Fruit fly (Drosophila melanogaster) whole organism, adult: ENCODE data around the gene CG18095.

Experiments
- CG14711 ChIP-seq: fragments of 200-800 bp; sonication (Bioruptor generic); optimal IDR thresholded peaks from 2 replicates; lab custom pipeline; 2018; ENCODE audit warnings: missing biosample characterization, mild to moderate bottlenecking, missing genetic modification characterization, moderate library complexity
- CG7101 ChIP-seq: fragments of 200-800 bp; sonication (Bioruptor generic); optimal IDR thresholded peaks from 2 replicates; lab custom pipeline; 2018; ENCODE audit warnings: missing biosample characterization, mild to moderate bottlenecking, missing genetic modification characterization, moderate library complexity
- Hr96 ChIP-seq: fragments of 200-800 bp; sonication (Bioruptor generic); optimal IDR thresholded peaks from 2 replicates; lab custom pipeline; 2016; ENCODE audit warnings: missing biosample characterization, missing genetic modification characterization
- kay ChIP-seq: fragments of 200-800 bp; sonication (Bioruptor generic); peaks from one replicate; lab custom pipeline; 2016; ENCODE audit warnings: missing biosample characterization, missing genetic modification characterization, borderline replicate concordance
- toe ChIP-seq: fragments of 200-800 bp; sonication (Bioruptor generic); optimal IDR thresholded peaks from 2 replicates; lab custom pipeline; 2016; ENCODE audit warnings: missing biosample characterization, missing genetic modification characterization

DNA sequence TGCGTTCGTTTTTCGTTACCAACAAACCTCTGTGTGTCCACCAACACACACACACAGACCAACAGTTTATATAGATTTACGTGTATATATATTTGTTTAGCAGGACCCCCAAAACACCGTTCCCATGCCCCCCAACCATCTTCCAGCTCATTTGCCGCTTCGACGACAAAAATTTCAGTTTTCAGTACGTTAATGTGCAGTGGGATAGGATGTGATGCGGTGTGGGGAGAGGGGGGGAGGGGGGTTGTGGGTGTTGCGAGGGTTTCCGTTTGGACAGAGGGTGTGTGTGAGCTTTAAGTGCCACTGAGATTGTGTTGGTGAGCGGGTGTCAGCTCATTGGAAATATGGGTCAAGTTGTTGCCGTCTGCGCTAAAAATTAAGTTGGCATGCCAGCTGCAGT is 23.6 kb upstream of the CG18095 start:
- TF ChIP-seq kay: no peak
- TF ChIP-seq CG7101 (tag; lab: Kevin White, UChicago): no peak
- TF ChIP-seq CG14711 (tag; lab: Kevin White, UChicago): no peak
- TF ChIP-seq Hr96 (GFP tag; lab: Kevin White, UChicago): no peak
- no peak for TF ChIP-seq toe (GFP tag; lab: Kevin White, UChicago)
